Worm (Caenorhabditis elegans): ENCODE results near the gene Y105C5B.3.

ce11 chrIV:15868288-15868687 is 15.7 kb upstream of the Y105C5B.3 start:
- TF ChIP-seq nhr-12 (tag; optimal IDR thresholded peaks at IDR 0.05) (no peak), mep-1 (tag; optimal IDR thresholded peaks at IDR 0.05) (no peak), lsy-2 (tag; optimal IDR thresholded peaks at IDR 0.05) (no peak), nhr-76 (tag; optimal IDR thresholded peaks at IDR 0.05) (no peak)

Data from whole organism, mixed stage, embryonic.